Fruit fly (Drosophila melanogaster) whole organism, embryonic: ENCODE data around the gene RpL8.

Experiments used
- CG10147 ChIP-seq: fragments of 200-800 bp; sonication (Bioruptor generic); optimal IDR thresholded peaks from 2 replicates; lab custom pipeline; 2019; ENCODE audit warnings: missing biosample characterization, mild to moderate bottlenecking, missing genetic modification characterization, moderate library complexity
- CG12659 ChIP-seq: fragments of 200-800 bp; sonication (Bioruptor generic); optimal IDR thresholded peaks from 3 replicates; lab custom pipeline; 2017; ENCODE audit warnings: mild to moderate bottlenecking, missing biosample characterization, missing genetic modification reagents, missing genetic modification characterization
- CG12744 ChIP-seq: fragments of 200-800 bp; sonication (Bioruptor generic); optimal IDR thresholded peaks from 2 replicates; lab custom pipeline; 2016; ENCODE audit warnings: missing biosample characterization, missing genetic modification characterization
- CG15011 ChIP-seq: fragments of 200-800 bp; sonication (Bioruptor generic); optimal IDR thresholded peaks from 3 replicates; lab custom pipeline; 2018; ENCODE audit warnings: missing biosample characterization, mild to moderate bottlenecking, missing genetic modification characterization
- CG1602 ChIP-seq: fragments of 200-800 bp; sonication (Bioruptor generic); optimal IDR thresholded peaks from 3 replicates; lab custom pipeline; 2016; ENCODE audit warnings: missing biosample characterization, missing genetic modification characterization
- CG17912 ChIP-seq: fragments of 200-800 bp; sonication (Bioruptor generic); optimal IDR thresholded peaks from 2 replicates; lab custom pipeline; 2018; ENCODE audit warnings: missing biosample characterization, mild to moderate bottlenecking, missing genetic modification characterization
- CG2129 ChIP-seq: fragments of 200-800 bp; sonication (Bioruptor generic); IDR thresholded peaks from 2 replicates; pipeline ENCODE4 v1.3.6; 2022; ENCODE audit warnings: missing biosample characterization, missing genetic modification characterization; ENCODE audit not compliant: partially characterized antibody
- CG33557 ChIP-seq: fragments of 200-800 bp; sonication (Bioruptor generic); optimal IDR thresholded peaks from 2 replicates; lab custom pipeline; 2019; ENCODE audit warnings: missing biosample characterization, mild to moderate bottlenecking, missing genetic modification characterization, moderate library complexity
- CG34224 ChIP-seq: fragments of 200-800 bp; sonication (Bioruptor generic); IDR thresholded peaks from 3 replicates; pipeline ENCODE4 v1.3.6; 2022; ENCODE audit warnings: missing biosample characterization, missing genetic modification characterization; ENCODE audit not compliant: partially characterized antibody
- CG42726 ChIP-seq: fragments of 200-800 bp; sonication (Bioruptor generic); IDR thresholded peaks from 2 replicates; pipeline ENCODE4 v1.3.6; 2022; ENCODE audit warnings: missing biosample characterization, missing genetic modification characterization; ENCODE audit not compliant: partially characterized antibody
- CG4854 ChIP-seq: fragments of 200-800 bp; sonication (Bioruptor generic); optimal IDR thresholded peaks from 2 replicates; lab custom pipeline; 2016; ENCODE audit warnings: missing biosample characterization, missing genetic modification characterization, inconsistent platforms
- CG7963 ChIP-seq: fragments of 200-800 bp; sonication (Bioruptor generic); IDR thresholded peaks from 3 replicates; pipeline ENCODE4 v1.3.6; 2022; ENCODE audit warnings: missing biosample characterization, missing genetic modification characterization; ENCODE audit not compliant: partially characterized antibody
- Camta ChIP-seq: fragments of 200-800 bp; sonication (Bioruptor generic); optimal IDR thresholded peaks from 2 replicates; lab custom pipeline; 2016; ENCODE audit warnings: missing biosample characterization, missing genetic modification characterization
- Deaf1 ChIP-seq: fragments of 200-800 bp; optimal IDR thresholded peaks from 3 replicates; lab custom pipeline; 2019; ENCODE audit warnings: missing biosample characterization, mild to moderate bottlenecking, missing genetic modification characterization, moderate library complexity
- Dll ChIP-seq: fragments of 200-800 bp; sonication (Bioruptor generic); IDR thresholded peaks from 4 replicates; pipeline ENCODE4 v1.3.6; 2022; ENCODE audit warnings: missing biosample characterization, missing genetic modification characterization; ENCODE audit not compliant: partially characterized antibody
- Doc2 ChIP-seq: fragments of 200-800 bp; sonication (Bioruptor generic); IDR thresholded peaks from 2 replicates; pipeline ENCODE4 v1.3.6; 2022; ENCODE audit warnings: missing biosample characterization, missing genetic modification characterization
- Dp ChIP-seq: fragments of 200-800 bp; sonication (Bioruptor generic); optimal IDR thresholded peaks from 2 replicates; lab custom pipeline; 2018; ENCODE audit warnings: missing biosample characterization, mild to moderate bottlenecking, missing genetic modification characterization, moderate library complexity
- Dref ChIP-seq: fragments of 200-800 bp; sonication (Bioruptor generic); IDR thresholded peaks from 2 replicates; pipeline ENCODE4 v1.3.6; 2022; ENCODE audit warnings: missing biosample characterization, missing genetic modification characterization
- Ets65A ChIP-seq: fragments of 200-800 bp; sonication (Bioruptor generic); peaks from one replicate; lab custom pipeline; 2016; ENCODE audit warnings: missing biosample characterization, missing genetic modification characterization
- Fer3 ChIP-seq: fragments of 200-800 bp; sonication (Bioruptor generic); optimal IDR thresholded peaks from 2 replicates; lab custom pipeline; 2018; ENCODE audit warnings: missing biosample characterization, mild to moderate bottlenecking, missing genetic modification characterization, moderate library complexity
- HLH3B ChIP-seq: fragments of 200-800 bp; sonication (Bioruptor generic); IDR thresholded peaks from 2 replicates; pipeline ENCODE4 v1.3.6; 2022; ENCODE audit warnings: missing biosample characterization, missing genetic modification characterization
- HLHmδ ChIP-seq: fragments of 200-800 bp; sonication (Bioruptor generic); optimal IDR thresholded peaks from 2 replicates; lab custom pipeline; 2018; ENCODE audit warnings: missing biosample characterization, mild to moderate bottlenecking, missing genetic modification characterization, moderate library complexity
- HmgD ChIP-seq: fragments of 200-800 bp; sonication (Bioruptor generic); optimal IDR thresholded peaks from 3 replicates; lab custom pipeline; 2016; ENCODE audit warnings: missing biosample characterization, missing genetic modification characterization
- Lim3 ChIP-seq: fragments of 200-800 bp; sonication (Bioruptor generic); IDR thresholded peaks from 2 replicates; pipeline ENCODE4 v1.3.6; 2022; ENCODE audit warnings: missing biosample characterization, missing genetic modification characterization
- MTF-1 ChIP-seq: fragments of 200-800 bp; sonication (Bioruptor generic); optimal IDR thresholded peaks from 2 replicates; lab custom pipeline; 2018; ENCODE audit warnings: missing biosample characterization, mild to moderate bottlenecking, missing genetic modification characterization, borderline replicate concordance
- Oaz ChIP-seq: fragments of 200-800 bp; sonication (Bioruptor generic); IDR thresholded peaks from 2 replicates; pipeline ENCODE4 v1.3.6; 2022; ENCODE audit warnings: missing biosample characterization, missing genetic modification characterization
- Scr ChIP-seq: fragments of 200-800 bp; sonication (Bioruptor generic); IDR thresholded peaks from 2 replicates; pipeline ENCODE4 v1.3.6; 2022; ENCODE audit warnings: missing biosample characterization, missing genetic modification characterization; ENCODE audit not compliant: partially characterized antibody
- Sin3A ChIP-seq: fragments of >200 bp; optimal IDR thresholded peaks from 2 replicates; lab custom pipeline; 2018
- Xbp1 ChIP-seq: fragments of 200-800 bp; sonication (Bioruptor generic); optimal IDR thresholded peaks from 3 replicates; lab custom pipeline; 2016; ENCODE audit warnings: missing biosample characterization, mild to moderate bottlenecking, missing genetic modification characterization
- ato ChIP-seq: fragments of 200-800 bp; sonication (Bioruptor generic); IDR thresholded peaks from 2 replicates; pipeline ENCODE4 v1.3.6; 2022; ENCODE audit warnings: missing biosample characterization, missing genetic modification characterization; ENCODE audit not compliant: partially characterized antibody
- bbx ChIP-seq: fragments of 200-800 bp; sonication (Bioruptor generic); IDR thresholded peaks from 2 replicates; pipeline ENCODE4 v1.3.6; 2022; ENCODE audit warnings: missing biosample characterization, missing genetic modification characterization; ENCODE audit not compliant: partially characterized antibody
- cg ChIP-seq: fragments of 200-800 bp; sonication (Bioruptor generic); optimal IDR thresholded peaks from 3 replicates; lab custom pipeline; 2019; ENCODE audit warnings: missing biosample characterization, mild to moderate bottlenecking, missing genetic modification characterization, moderate library complexity
- cwo ChIP-seq: fragments of 200-800 bp; sonication (Bioruptor generic); optimal IDR thresholded peaks from 3 replicates; lab custom pipeline; 2017; ENCODE audit warnings: missing biosample characterization, missing genetic modification characterization, mild to moderate bottlenecking, moderate library complexity, missing genetic modification reagents
- danr ChIP-seq: fragments of 200-800 bp; sonication (Bioruptor generic); IDR thresholded peaks from 2 replicates; pipeline ENCODE4 v1.3.6; 2022; ENCODE audit warnings: missing biosample characterization, missing genetic modification characterization
- dati ChIP-seq: fragments of 200-800 bp; sonication (Bioruptor generic); IDR thresholded peaks from 2 replicates; pipeline ENCODE4 v1.3.6; 2022; ENCODE audit warnings: missing biosample characterization, missing genetic modification characterization
- eve ChIP-seq, 2 experiments: fragments of >200 bp; optimal IDR thresholded peaks; 2 replicates each; lab custom pipeline; 2017; ENCODE audit warnings: missing biosample characterization in 2 of 2, missing genetic modification characterization in 2 of 2
- eyg ChIP-seq: fragments of 200-800 bp; sonication (Bioruptor generic); optimal IDR thresholded peaks from 3 replicates; lab custom pipeline; 2016; ENCODE audit warnings: missing biosample characterization, missing genetic modification characterization
- gcm ChIP-seq: fragments of 200-800 bp; sonication (Bioruptor generic); optimal IDR thresholded peaks from 2 replicates; lab custom pipeline; 2019; ENCODE audit warnings: missing biosample characterization, mild to moderate bottlenecking, missing genetic modification characterization, moderate library complexity
- grn ChIP-seq: fragments of 200-800 bp; sonication (Bioruptor generic); optimal IDR thresholded peaks from 3 replicates; lab custom pipeline; 2017; ENCODE audit warnings: missing biosample characterization, missing genetic modification characterization
- ham ChIP-seq: fragments of 200-800 bp; sonication (Bioruptor generic); IDR thresholded peaks from 2 replicates; pipeline ENCODE4 v1.3.6; 2022; ENCODE audit warnings: missing biosample characterization, missing genetic modification characterization
- ind ChIP-seq: fragments of 200-800 bp; sonication (Bioruptor generic); optimal IDR thresholded peaks from 3 replicates; lab custom pipeline; 2016; ENCODE audit warnings: missing biosample characterization, missing genetic modification characterization
- jing ChIP-seq: fragments of 200-800 bp; sonication (Bioruptor generic); optimal IDR thresholded peaks from 2 replicates; lab custom pipeline; 2018; ENCODE audit warnings: missing biosample characterization, mild to moderate bottlenecking, missing genetic modification characterization
- jumu ChIP-seq: fragments of 200-800 bp; sonication (Bioruptor generic); optimal IDR thresholded peaks from 3 replicates; lab custom pipeline; 2016; ENCODE audit warnings: missing biosample characterization, missing genetic modification characterization
- klu ChIP-seq: fragments of 200-800 bp; sonication (Bioruptor generic); IDR thresholded peaks from 2 replicates; pipeline ENCODE4 v1.3.6; 2022; ENCODE audit warnings: missing biosample characterization, missing genetic modification characterization
- lola ChIP-seq, 3 experiments: fragments of >200 bp in 2 of 3; fragments of 200-800 bp in 1 of 3; sonication (Bioruptor generic) in 1 of 3; optimal IDR thresholded peaks; 2 replicates each; lab custom pipeline; 2017 to 2019; ENCODE audit warnings: missing biosample characterization in 3 of 3, missing genetic modification characterization in 3 of 3, mild to moderate bottlenecking in 1 of 3, moderate library complexity in 1 of 3
- ro ChIP-seq: fragments of 200-800 bp; sonication (Bioruptor generic); IDR thresholded peaks from 2 replicates; pipeline ENCODE4 v1.3.6; 2022; ENCODE audit warnings: missing biosample characterization, missing genetic modification characterization
- sima ChIP-seq: fragments of 200-800 bp; sonication (Bioruptor generic); optimal IDR thresholded peaks from 2 replicates; lab custom pipeline; 2016; ENCODE audit warnings: missing biosample characterization, missing genetic modification characterization
- vnd ChIP-seq: fragments of 200-800 bp; sonication (Bioruptor generic); IDR thresholded peaks from 3 replicates; pipeline ENCODE4 v1.3.6; 2022; ENCODE audit warnings: missing biosample characterization, missing genetic modification characterization; ENCODE audit not compliant: partially characterized antibody
- z ChIP-seq: fragments of 200-800 bp; sonication (Bioruptor generic); IDR thresholded peaks from 3 replicates; pipeline ENCODE4 v1.3.6; 2022; ENCODE audit warnings: missing biosample characterization, missing genetic modification characterization

The RpL8 gene

DNA sequence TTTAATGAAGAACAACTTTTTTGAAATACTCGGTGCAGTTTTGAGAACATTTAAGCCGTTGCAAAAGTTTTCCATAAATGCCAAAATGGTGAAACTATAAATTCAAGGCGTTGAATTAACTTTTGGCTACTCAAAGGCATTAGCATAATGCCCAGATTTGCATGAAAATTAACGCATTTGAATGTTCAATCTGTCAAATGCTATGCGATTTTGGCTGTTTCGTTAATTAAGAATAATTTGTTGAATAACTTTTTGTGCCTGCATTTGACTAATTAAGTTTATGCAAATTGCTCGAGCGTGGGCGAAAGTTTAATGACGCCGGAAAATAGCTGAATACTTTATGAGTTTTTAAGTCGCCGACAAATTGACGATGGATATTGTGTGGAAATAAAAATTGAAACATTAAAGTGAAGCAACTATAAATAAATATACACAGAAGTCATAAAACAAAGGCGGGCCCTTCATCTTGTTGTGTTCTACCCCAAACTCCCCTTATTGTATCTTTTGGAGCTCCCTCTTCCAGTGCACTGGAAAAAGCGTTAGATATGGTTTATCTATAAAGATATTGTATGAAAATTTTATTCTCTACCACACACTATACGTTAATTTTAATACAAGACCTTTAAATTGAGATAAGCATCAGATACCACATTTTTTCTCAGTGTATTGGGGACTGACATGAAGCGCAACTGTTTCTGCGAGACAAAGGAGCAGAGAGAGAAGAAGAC lies 35.0 kb upstream of the RpL8 start (continued):
- TF ChIP-seq MTF-1 (GFP tag; lab: Kevin White, UChicago) (peak; percentile 34), CG12744 (peak; percentile 38), vnd (GFP tag; lab: Robert Waterston, UW) (no peak), sima (no peak), Oaz (no peak), Ets65A (peak; percentile 96), ato (no peak), Doc2 (GFP tag; lab: Robert Waterston, UW) (no peak), CG34224 (GFP tag; lab: Robert Waterston, UW) (no peak), bbx (no peak), eve (GFP tag; optimal IDR thresholded peaks at IDR 0.05; lab: Kevin White, UChicago) (peak in 1 of 2 experiments; percentile 56), Deaf1 (tag; lab: Kevin White, UChicago) (peak; percentile 30), CG7963 (GFP tag; lab: Robert Waterston, UW) (no peak), CG33557 (GFP tag; lab: Kevin White, UChicago) (peak; percentile 63), HLH3B (peak; percentile 71; the same call in 1 of the 2 replicates), Dp (GFP tag; lab: Kevin White, UChicago) (no peak), CG2129 (GFP tag; lab: Robert Waterston, UW) (no peak), Scr (GFP tag; lab: Robert Waterston, UW) (no peak), danr (no peak), CG4854 (GFP tag; lab: Kevin White, UChicago) (peak; percentile 47), ham (GFP tag; lab: Robert Waterston, UW) (no peak), ind (peak; percentile 48), CG10147 (peak; percentile 30), klu (GFP tag; lab: Robert Waterston, UW) (no peak), Dref (no peak), Dll (no peak), z (no peak), cwo (GFP tag; lab: Kevin White, UChicago) (peak; percentile 30), Camta (GFP tag; lab: Kevin White, UChicago) (peak; percentile 65), jumu (GFP tag; lab: Kevin White, UChicago) (peak; percentile 55), Xbp1 (GFP tag; lab: Kevin White, UChicago) (peak; percentile 66), jing (peak; percentile 48), Lim3 (GFP tag; lab: Robert Waterston, UW) (no peak), HmgD (GFP tag; lab: Kevin White, UChicago) (no peak), dati (GFP tag; lab: Robert Waterston, UW) (peak; percentile 11; the same call in 1 of the 2 replicates), ro (GFP tag; lab: Robert Waterston, UW) (0 out of 2 replicates have a peak, but pooled peaks have one; percentile 13), CG15011 (GFP tag; lab: Kevin White, UChicago) (peak; percentile 44), Fer3 (peak; percentile 40), lola (GFP tag; optimal IDR thresholded peaks at IDR 0.05; lab: Kevin White, UChicago) (peak in 1 of 3 experiments; percentile 77), eyg (GFP tag; lab: Kevin White, UChicago) (peak; percentile 10), CG1602 (peak; percentile 48), HLHmδ (no peak), gcm (GFP tag; lab: Kevin White, UChicago) (peak; percentile 57), cg (GFP tag; lab: Kevin White, UChicago) (no peak), CG42726 (GFP tag; lab: Robert Waterston, UW) (no peak), CG17912 (GFP tag; lab: Kevin White, UChicago) (no peak), grn (GFP tag; lab: Kevin White, UChicago) (peak; percentile 18), Sin3A (lab: Kevin White, UChicago) (no peak), CG12659 (GFP tag; lab: Kevin White, UChicago) (peak; percentile 44)
